Worm (Caenorhabditis elegans): ENCODE data around the gene F08F8.9.

F08F8.9 gene

DNA sequence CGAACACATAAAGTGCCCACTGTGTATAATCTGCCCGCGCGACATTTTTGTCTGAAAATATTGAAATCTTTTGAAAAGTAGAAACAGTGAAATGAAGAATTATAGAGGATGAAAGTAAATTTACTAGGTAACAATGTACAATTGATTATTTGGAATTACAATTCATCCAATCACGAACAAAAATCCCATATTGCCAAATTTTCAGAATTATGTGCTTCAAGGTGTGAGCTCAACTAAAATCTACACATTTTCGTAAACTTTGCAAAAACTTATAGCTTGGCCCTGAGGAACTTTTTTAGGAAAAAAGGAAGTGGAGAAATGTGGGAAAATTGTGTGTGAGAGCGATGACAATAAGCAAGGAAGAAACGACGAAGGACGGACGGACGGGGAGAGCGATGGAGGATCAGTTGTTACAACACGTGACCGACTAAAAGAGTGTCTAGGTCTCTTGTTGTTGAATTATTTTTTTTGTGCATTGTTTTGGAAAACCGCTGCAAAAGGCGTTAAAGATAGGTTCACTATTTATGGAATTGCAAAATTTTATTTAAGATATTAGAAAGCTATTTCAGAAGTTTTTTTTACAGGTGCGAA, 21.0 kb upstream of the F08F8.9 start, which contains the start of gene mml-1 (continued):
- no peak for TF ChIP-seq nhr-19 (GFP tag; conservative IDR thresholded peaks at IDR 0.05)
- no peak for TF ChIP-seq unc-86 (tag; optimal IDR thresholded peaks at IDR 0.05)
- TF ChIP-seq tlp-1 (tag; optimal IDR thresholded peaks at IDR 0.05), result no peak
- peak; percentile 22 for TF ChIP-seq snu-23 (GFP tag; optimal IDR thresholded peaks at IDR 0.05)
- peak; percentile 33 for TF ChIP-seq rnt-1 (tag; optimal IDR thresholded peaks at IDR 0.05)
- TF ChIP-seq unc-30 (tag; optimal IDR thresholded peaks at IDR 0.05), result no peak
- peak in 1 of 2 experiments; percentile 21 for TF ChIP-seq efl-1 (optimal IDR thresholded peaks at IDR 0.05)
- peak; percentile 7 to 89 for TF ChIP-seq efl-1 (GFP tag; optimal IDR thresholded peaks at IDR 0.05 in 1 of 2)
- TF ChIP-seq dpl-1 (GFP tag; optimal IDR thresholded peaks at IDR 0.05), result peak in 1 of 3 experiments; percentile 3
- TF ChIP-seq unc-62 (GFP tag; optimal IDR thresholded peaks at IDR 0.05), result no peak
- TF ChIP-seq fos-1 (tag; optimal IDR thresholded peaks at IDR 0.05), result no peak
- TF ChIP-seq nhr-85 (tag), result no peak
- no peak for TF ChIP-seq nhr-77 (tag; optimal IDR thresholded peaks at IDR 0.05)
- TF ChIP-seq mep-1 (tag; optimal IDR thresholded peaks at IDR 0.05), result peak; percentile 23
- TF ChIP-seq C04F5.9 (tag; optimal IDR thresholded peaks at IDR 0.05), result no peak
- TF ChIP-seq pax-3 (tag; optimal IDR thresholded peaks at IDR 0.05), result no peak
- TF ChIP-seq Y116A8C.19 (tag; optimal IDR thresholded peaks at IDR 0.05; ENCODE audit: borderline replicate concordance), result no peak
- no peak for TF ChIP-seq zag-1 (tag; optimal IDR thresholded peaks at IDR 0.05)
- TF ChIP-seq ztf-11 (tag; optimal IDR thresholded peaks at IDR 0.05), result no peak
- TF ChIP-seq unc-130 (tag; optimal IDR thresholded peaks at IDR 0.05), result peak; percentile 18
- no peak for TF ChIP-seq ces-1 (GFP tag; optimal IDR thresholded peaks at IDR 0.05)

- TF ChIP-seq efl-1 (optimal IDR thresholded peaks at IDR 0.05) (no peak), efl-1 (GFP tag; optimal IDR thresholded peaks at IDR 0.05 in 1 of 2) (peak in 1 of 2 experiments; percentile 78), nhr-20 (tag; optimal IDR thresholded peaks at IDR 0.05) (no peak)
These were observed 20.1 kb upstream of the F08F8.9 start for ce11 chrIII:7373802-7374435.

- no peak for TF ChIP-seq nhr-76 (tag; optimal IDR thresholded peaks at IDR 0.05)
- TF ChIP-seq ceh-8 (GFP tag; optimal IDR thresholded peaks at IDR 0.05), result no peak
- TF ChIP-seq nhr-12 (tag; optimal IDR thresholded peaks at IDR 0.05), result no peak
- no peak for TF ChIP-seq lin-35 (GFP tag; optimal IDR thresholded peaks at IDR 0.05)
- no peak for TF ChIP-seq ceh-88 (GFP tag; IDR thresholded peaks at IDR 0.05)
- TF ChIP-seq nhr-20 (tag; optimal IDR thresholded peaks at IDR 0.05), result no peak
- no peak for TF ChIP-seq isw-1 (GFP tag; IDR thresholded peaks at IDR 0.05)
- no peak for TF ChIP-seq mef-2 (tag; optimal IDR thresholded peaks at IDR 0.05)
- no peak for TF ChIP-seq egl-13 (tag; optimal IDR thresholded peaks at IDR 0.05)
- TF ChIP-seq pax-3 (tag; optimal IDR thresholded peaks at IDR 0.05), result no peak
- no peak for TF ChIP-seq fos-1 (tag; optimal IDR thresholded peaks at IDR 0.05)
- TF ChIP-seq lin-14 (GFP tag; optimal IDR thresholded peaks at IDR 0.05), result no peak
These were observed 16.8 kb upstream of the F08F8.9 start for ce11 chrIII:7370569-7370968.

ce11 chrIII:7369394-7370024, 15.7 kb upstream of the F08F8.9 start:
- TF ChIP-seq nhr-71 (tag; optimal IDR thresholded peaks at IDR 0.05), result peak; percentile 28
- peak; percentile 49 for TF ChIP-seq nhr-47 (tag; optimal IDR thresholded peaks at IDR 0.05)
- no peak for TF ChIP-seq fkh-10 (GFP tag; optimal IDR thresholded peaks at IDR 0.05)
- peak in 1 of 6 experiments; percentile 10 for TF ChIP-seq elt-3 (tag; optimal IDR thresholded peaks at IDR 0.05)
- no peak for TF ChIP-seq C34B4.2 (tag; optimal IDR thresholded peaks at IDR 0.05)
- TF ChIP-seq nhr-77 (tag; optimal IDR thresholded peaks at IDR 0.05), result no peak
- TF ChIP-seq nhr-90 (tag; optimal IDR thresholded peaks at IDR 0.05; ENCODE audit: poor library complexity), result peak; percentile 53
- no peak for TF ChIP-seq ceh-8 (GFP tag; optimal IDR thresholded peaks at IDR 0.05)
- TF ChIP-seq lin-39 (tag; optimal IDR thresholded peaks at IDR 0.05), result peak; percentile 12
- peak in 1 of 2 experiments; percentile 16 for TF ChIP-seq lin-35 (GFP tag; optimal IDR thresholded peaks at IDR 0.05)
- TF ChIP-seq lsy-2 (tag; optimal IDR thresholded peaks at IDR 0.05), result peak in 1 of 2 experiments; percentile 20
- no peak for TF ChIP-seq efl-1 (optimal IDR thresholded peaks at IDR 0.05)
- TF ChIP-seq efl-1 (GFP tag; optimal IDR thresholded peaks at IDR 0.05 in 1 of 2), result peak in 1 of 2 experiments; percentile 1
